2 fruit fly cellular contexts compared by ENCODE assay signal in the genomic region with DNA sequence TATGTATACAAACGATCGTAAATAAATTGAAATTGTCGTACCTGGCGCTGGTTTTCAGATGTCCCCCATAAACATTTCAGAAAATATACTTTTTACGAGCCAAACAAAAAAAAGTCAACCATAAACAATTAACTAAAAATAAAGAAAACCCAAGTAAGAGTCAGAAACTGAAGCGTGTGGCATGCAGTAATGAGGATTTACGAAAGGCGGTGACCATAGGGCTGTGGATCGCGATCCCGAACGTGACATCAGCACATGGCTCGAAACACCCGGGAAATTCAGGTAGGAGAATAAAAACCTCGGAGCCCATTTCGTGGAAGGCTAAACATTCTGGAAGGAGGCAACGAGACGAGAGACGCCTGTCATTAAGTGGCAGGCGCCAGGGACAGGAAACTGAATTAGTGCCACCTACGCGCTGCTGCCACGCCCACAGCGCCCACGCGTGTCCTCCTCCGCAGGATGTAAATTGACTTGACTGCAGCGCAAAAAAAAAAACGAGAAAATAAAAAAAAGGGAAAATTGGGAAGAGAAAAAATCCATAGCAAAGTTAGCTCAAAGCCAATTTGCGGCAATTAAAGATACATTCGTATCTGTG.
A peak's percentile ranks its signal among the peaks of the same experiment; 100 is the strongest.
TF ChIP-seq lines count a peak whose summit lies in the region.

No protein-coding gene starts in this region.

- TF ChIP-seq CTCF in whole organism, embryonic (GFP tag; optimal IDR thresholded peaks at IDR 0.05; lab: Kevin White, UChicago): no peak

TF ChIP-seq in whole organism, embryonic, 481 proteins besides CTCF, POLR2A, EP300 and RAD21:
- TF ChIP-seq TFAM (GFP tag; optimal IDR thresholded peaks at IDR 0.05; lab: Kevin White, UChicago): no peak
- no peak for TF ChIP-seq fd64A (GFP tag; optimal IDR thresholded peaks at IDR 0.05; lab: Kevin White, UChicago)
- no peak for TF ChIP-seq sug (tag; optimal IDR thresholded peaks at IDR 0.05; lab: Kevin White, UChicago)
- TF ChIP-seq cad (GFP tag; optimal IDR thresholded peaks at IDR 0.05; lab: Kevin White, UChicago): peak; percentile 59
- 0 out of 2 replicates have a peak, but pooled peaks have one; percentile 9 for TF ChIP-seq Drgx (GFP tag; IDR thresholded peaks at IDR 0.05; lab: Robert Waterston, UW)
- TF ChIP-seq CG3065 (GFP tag; optimal IDR thresholded peaks at IDR 0.05; lab: Kevin White, UChicago): peak; percentile 52
- peak; percentile 11 for TF ChIP-seq Med (GFP tag; lab: Kevin White, UChicago)
- TF ChIP-seq CG3407 (GFP tag; optimal IDR thresholded peaks at IDR 0.05; lab: Kevin White, UChicago): no peak
- peak in 1 of 2 experiments; percentile 98 for TF ChIP-seq tll (GFP tag; optimal IDR thresholded peaks at IDR 0.05; lab: Kevin White, UChicago)
- TF ChIP-seq MBD-R2 (GFP tag; IDR thresholded peaks at IDR 0.05; lab: Robert Waterston, UW): no peak
- no peak for TF ChIP-seq Dref (GFP tag; IDR thresholded peaks at IDR 0.05; lab: Robert Waterston, UW)
- TF ChIP-seq CG15696 (tag; optimal IDR thresholded peaks at IDR 0.05; lab: Kevin White, UChicago): no peak
- TF ChIP-seq CG7372 (GFP tag; IDR thresholded peaks at IDR 0.05; lab: Robert Waterston, UW): no peak
- TF ChIP-seq CG5953 (GFP tag; IDR thresholded peaks at IDR 0.05; lab: Robert Waterston, UW): no peak
- no peak for TF ChIP-seq Ptx1 (GFP tag; IDR thresholded peaks at IDR 0.05; lab: Robert Waterston, UW)
- TF ChIP-seq sob (GFP tag; IDR thresholded peaks at IDR 0.05; lab: Robert Waterston, UW): no peak
- no peak for TF ChIP-seq CG6654 (GFP tag; optimal IDR thresholded peaks at IDR 0.05; lab: Kevin White, UChicago)
- TF ChIP-seq zen (tag; optimal IDR thresholded peaks at IDR 0.05; lab: Kevin White, UChicago): peak; percentile 96
- TF ChIP-seq twi (tag; optimal IDR thresholded peaks at IDR 0.05; lab: Kevin White, UChicago): peak; percentile 64

TF ChIP-seq in whole organism, prepupa, 60 proteins besides CTCF, POLR2A, EP300 and RAD21:
- peak; percentile 19 for TF ChIP-seq Eip78C (GFP tag; lab: Kevin White, UChicago)
- TF ChIP-seq acj6 (GFP tag; optimal IDR thresholded peaks at IDR 0.05; lab: Kevin White, UChicago): no peak
